Fruit fly (Drosophila melanogaster) whole organism, embryonic: Measurements from ENCODE around the gene bmm.

Experiments used
- ATbp ChIP-seq: fragments of 200-800 bp; sonication (Bioruptor generic); optimal IDR thresholded peaks from 2 replicates; lab custom pipeline; 2017; ENCODE audit warnings: missing biosample characterization, mild to moderate bottlenecking, missing genetic modification characterization, missing genetic modification reagents
- Atf3 ChIP-seq: fragments of 200-800 bp; sonication (Bioruptor generic); optimal IDR thresholded peaks from 3 replicates; lab custom pipeline; 2016; ENCODE audit warnings: missing biosample characterization, missing genetic modification characterization
- CG1024 ChIP-seq: fragments of 200-800 bp; sonication (Bioruptor generic); IDR thresholded peaks from 2 replicates; pipeline ENCODE4 v1.3.6; 2022; ENCODE audit warnings: missing biosample characterization, missing genetic modification characterization
- CG11247 ChIP-seq: fragments of 200-800 bp; sonication (Bioruptor generic); IDR thresholded peaks from 2 replicates; pipeline ENCODE4 v1.3.6; 2022; ENCODE audit warnings: missing biosample characterization, missing genetic modification characterization
- CG14050 ChIP-seq: fragments of 200-800 bp; sonication (Bioruptor generic); IDR thresholded peaks from 3 replicates; pipeline ENCODE4 v1.3.6; 2022; ENCODE audit warnings: missing biosample characterization, missing genetic modification characterization
- CG1832 ChIP-seq: fragments of 200-800 bp; sonication (Bioruptor generic); optimal IDR thresholded peaks from 2 replicates; lab custom pipeline; 2017; ENCODE audit warnings: missing biosample characterization, mild to moderate bottlenecking, missing genetic modification characterization, inconsistent platforms
- CG2678 ChIP-seq: fragments of 200-800 bp; sonication (Bioruptor generic); optimal IDR thresholded peaks from 3 replicates; lab custom pipeline; 2019; ENCODE audit warnings: missing biosample characterization, mild to moderate bottlenecking, missing genetic modification characterization, moderate library complexity
- CG2875 ChIP-seq: fragments of 200-800 bp; sonication (Bioruptor generic); optimal IDR thresholded peaks from 2 replicates; lab custom pipeline; 2017; ENCODE audit warnings: missing biosample characterization, mild to moderate bottlenecking, missing genetic modification characterization, missing genetic modification reagents
- CG3163 ChIP-seq: fragments of 200-800 bp; sonication (Bioruptor generic); optimal IDR thresholded peaks from 3 replicates; lab custom pipeline; 2016; ENCODE audit warnings: missing biosample characterization, missing genetic modification characterization
- CG32767 ChIP-seq: fragments of 200-800 bp; sonication (Bioruptor generic); IDR thresholded peaks from 2 replicates; pipeline ENCODE4 v1.3.6; 2022; ENCODE audit warnings: missing biosample characterization, missing genetic modification characterization
- CG34422 ChIP-seq: fragments of 200-800 bp; sonication (Bioruptor generic); IDR thresholded peaks from 3 replicates; pipeline ENCODE4 v1.3.6; 2022; ENCODE audit warnings: missing biosample characterization, missing genetic modification characterization
- CG4424 ChIP-seq: fragments of 200-800 bp; sonication (Bioruptor generic); optimal IDR thresholded peaks from 3 replicates; lab custom pipeline; 2016; ENCODE audit warnings: missing biosample characterization, missing genetic modification characterization
- CG6654 ChIP-seq: fragments of 200-800 bp; sonication (Bioruptor generic); optimal IDR thresholded peaks from 2 replicates; lab custom pipeline; 2017; ENCODE audit warnings: missing biosample characterization, mild to moderate bottlenecking, missing genetic modification characterization
- CG7963 ChIP-seq: fragments of 200-800 bp; sonication (Bioruptor generic); IDR thresholded peaks from 3 replicates; pipeline ENCODE4 v1.3.6; 2022; ENCODE audit warnings: missing biosample characterization, missing genetic modification characterization; ENCODE audit not compliant: partially characterized antibody
- CG7987 ChIP-seq: fragments of 200-800 bp; sonication (Bioruptor generic); optimal IDR thresholded peaks from 2 replicates; lab custom pipeline; 2018; ENCODE audit warnings: missing biosample characterization, mild to moderate bottlenecking, missing genetic modification characterization, moderate library complexity
- CG8924 ChIP-seq: fragments of 200-800 bp; optimal IDR thresholded peaks from 3 replicates; lab custom pipeline; 2019; ENCODE audit warnings: missing biosample characterization, mild to moderate bottlenecking, missing genetic modification characterization, moderate library complexity
- Dek ChIP-seq: fragments of 200-800 bp; sonication (Bioruptor generic); optimal IDR thresholded peaks from 3 replicates; lab custom pipeline; 2019; ENCODE audit warnings: missing biosample characterization, mild to moderate bottlenecking, missing genetic modification characterization, moderate library complexity
- Dll ChIP-seq: fragments of 200-800 bp; sonication (Bioruptor generic); IDR thresholded peaks from 4 replicates; pipeline ENCODE4 v1.3.6; 2022; ENCODE audit warnings: missing biosample characterization, missing genetic modification characterization; ENCODE audit not compliant: partially characterized antibody
- Fer1 ChIP-seq: fragments of 200-800 bp; sonication (Bioruptor generic); optimal IDR thresholded peaks from 2 replicates; lab custom pipeline; 2017; ENCODE audit warnings: missing biosample characterization, mild to moderate bottlenecking, missing genetic modification characterization
- Gsc ChIP-seq: fragments of 200-800 bp; sonication (Bioruptor generic); IDR thresholded peaks from 2 replicates; pipeline ENCODE4 v1.3.6; 2022; ENCODE audit warnings: missing biosample characterization, missing genetic modification characterization
- HLH54F ChIP-seq: fragments of 200-800 bp; sonication (Bioruptor generic); optimal IDR thresholded peaks from 3 replicates; lab custom pipeline; 2016; ENCODE audit warnings: missing biosample characterization, missing genetic modification characterization
- HmgD ChIP-seq: fragments of 200-800 bp; sonication (Bioruptor generic); optimal IDR thresholded peaks from 3 replicates; lab custom pipeline; 2016; ENCODE audit warnings: missing biosample characterization, missing genetic modification characterization
- MTF-1 ChIP-seq: fragments of 200-800 bp; sonication (Bioruptor generic); optimal IDR thresholded peaks from 2 replicates; lab custom pipeline; 2018; ENCODE audit warnings: missing biosample characterization, mild to moderate bottlenecking, missing genetic modification characterization, borderline replicate concordance
- NfI ChIP-seq: fragments of 200-800 bp; sonication (Bioruptor generic); optimal IDR thresholded peaks from 3 replicates; lab custom pipeline; 2018; ENCODE audit warnings: missing biosample characterization, mild to moderate bottlenecking, missing genetic modification characterization, moderate library complexity
- Optix ChIP-seq: fragments of 200-800 bp; sonication (Bioruptor generic); IDR thresholded peaks from 3 replicates; pipeline ENCODE4 v1.3.6; 2022; ENCODE audit warnings: missing biosample characterization, missing genetic modification characterization
- Rx ChIP-seq: fragments of 200-800 bp; sonication (Bioruptor generic); IDR thresholded peaks from 2 replicates; pipeline ENCODE4 v1.3.6; 2022; ENCODE audit warnings: missing biosample characterization, missing genetic modification characterization
- Ssrp ChIP-seq: fragments of 200-800 bp; sonication (Bioruptor generic); optimal IDR thresholded peaks from 2 replicates; lab custom pipeline; 2018; ENCODE audit warnings: missing biosample characterization, mild to moderate bottlenecking, missing genetic modification characterization, moderate library complexity
- Trl ChIP-seq, 3 experiments: fragments of >200 bp in 2 of 3; fragments of 200-800 bp in 1 of 3; sonication (Bioruptor generic) in 1 of 3; optimal IDR thresholded peaks; 2 replicates in 1 of 3; 3 replicates in 2 of 3; lab custom pipeline; 2016 to 2017; ENCODE audit warnings: missing biosample characterization in 1 of 3, missing genetic modification characterization in 1 of 3
- Usf ChIP-seq: fragments of 200-800 bp; sonication (Bioruptor generic); optimal IDR thresholded peaks from 2 replicates; lab custom pipeline; 2017; ENCODE audit warnings: missing genotype, missing biosample characterization, missing genetic modification characterization
- cad ChIP-seq: fragments of >200 bp; optimal IDR thresholded peaks from 2 replicates; lab custom pipeline; 2017; ENCODE audit warnings: missing biosample characterization, missing genetic modification characterization
- dmrt11E ChIP-seq: fragments of 200-800 bp; sonication (Bioruptor generic); optimal IDR thresholded peaks from 3 replicates; lab custom pipeline; 2018; ENCODE audit warnings: missing biosample characterization, mild to moderate bottlenecking, missing genetic modification characterization, moderate library complexity
- emc ChIP-seq: fragments of 200-800 bp; sonication (Bioruptor generic); optimal IDR thresholded peaks from 2 replicates; lab custom pipeline; 2016; ENCODE audit warnings: missing biosample characterization, missing genetic modification characterization
- eve ChIP-seq, 2 experiments: fragments of >200 bp; optimal IDR thresholded peaks; 2 replicates each; lab custom pipeline; 2017; ENCODE audit warnings: missing biosample characterization in 2 of 2, missing genetic modification characterization in 2 of 2
- grn ChIP-seq: fragments of 200-800 bp; sonication (Bioruptor generic); optimal IDR thresholded peaks from 3 replicates; lab custom pipeline; 2017; ENCODE audit warnings: missing biosample characterization, missing genetic modification characterization
- ind ChIP-seq: fragments of 200-800 bp; sonication (Bioruptor generic); optimal IDR thresholded peaks from 3 replicates; lab custom pipeline; 2016; ENCODE audit warnings: missing biosample characterization, missing genetic modification characterization
- jing ChIP-seq: fragments of 200-800 bp; sonication (Bioruptor generic); optimal IDR thresholded peaks from 2 replicates; lab custom pipeline; 2018; ENCODE audit warnings: missing biosample characterization, mild to moderate bottlenecking, missing genetic modification characterization
- ken ChIP-seq: fragments of 200-800 bp; sonication (Bioruptor generic); IDR thresholded peaks from 3 replicates; pipeline ENCODE4 v1.3.6; 2022; ENCODE audit warnings: missing biosample characterization, missing genetic modification characterization
- kni ChIP-seq: fragments of 200-800 bp; sonication (Bioruptor generic); optimal IDR thresholded peaks from 3 replicates; lab custom pipeline; 2017; ENCODE audit warnings: mild to moderate bottlenecking, missing biosample characterization, missing genetic modification reagents, missing genetic modification characterization
- nmo ChIP-seq: fragments of 200-800 bp; sonication (Bioruptor generic); optimal IDR thresholded peaks from 2 replicates; lab custom pipeline; 2018; ENCODE audit warnings: missing biosample characterization, mild to moderate bottlenecking, missing genetic modification characterization, moderate library complexity
- otp ChIP-seq: fragments of 200-800 bp; sonication (Bioruptor generic); IDR thresholded peaks from 3 replicates; pipeline ENCODE4, ENCODE4 v1.3.6; 2022; ENCODE audit warnings: missing biosample characterization, missing genetic modification characterization
- pfk ChIP-seq: fragments of 200-800 bp; sonication (Bioruptor generic); optimal IDR thresholded peaks from 2 replicates; lab custom pipeline; 2018; ENCODE audit warnings: missing biosample characterization, mild to moderate bottlenecking, missing genetic modification characterization, moderate library complexity
- prd ChIP-seq, 3 experiments: fragments of >200 bp in 2 of 3; fragments of 200-800 bp in 1 of 3; sonication (Bioruptor generic) in 1 of 3; optimal IDR thresholded peaks in 2 of 3; IDR thresholded peaks in 1 of 3; 2 replicates in 2 of 3; 3 replicates in 1 of 3; pipeline versions ENCODE4 v1.3.6 to Lab custom; 2017 to 2022; ENCODE audit warnings: missing biosample characterization in 1 of 3, missing genetic modification characterization in 1 of 3
- scrt ChIP-seq: fragments of 200-800 bp; sonication (Bioruptor generic); optimal IDR thresholded peaks from 2 replicates; lab custom pipeline; 2018; ENCODE audit warnings: missing biosample characterization, mild to moderate bottlenecking, missing genetic modification characterization, moderate library complexity
- stwl ChIP-seq: fragments of 200-800 bp; sonication (Bioruptor generic); optimal IDR thresholded peaks from 3 replicates; lab custom pipeline; 2018; ENCODE audit warnings: missing biosample characterization, mild to moderate bottlenecking, missing genetic modification characterization, moderate library complexity

The bmm gene

dm6 chr3L:14759097-14759795 is 27.0 kb downstream of the bmm start (continued):
- TF ChIP-seq CG8924 (tag; lab: Kevin White, UChicago) (peak; percentile 100), HLH54F (GFP tag; lab: Kevin White, UChicago) (peak; percentile 99), ken (peak; percentile 99), emc (peak; percentile 99), CG7987 (GFP tag; lab: Kevin White, UChicago) (peak; percentile 98), CG1024 (peak; percentile 92)

dm6 chr3L:14758730-14759096 is 27.5 kb downstream of the bmm start:
- TF ChIP-seq Dll (GFP tag; lab: Robert Waterston, UW), result 0 out of 4 replicates have a peak, but pooled peaks have one; percentile 12
- peak; percentile 80 for TF ChIP-seq CG3163 (GFP tag; lab: Kevin White, UChicago)
- peak in 1 of 2 experiments; percentile 88 for TF ChIP-seq Trl (optimal IDR thresholded peaks at IDR 0.05; lab: Kevin White, UChicago)
- no peak for TF ChIP-seq Trl (GFP tag; optimal IDR thresholded peaks at IDR 0.05; lab: Kevin White, UChicago)
- no peak for TF ChIP-seq ken
- no peak for TF ChIP-seq Usf (GFP tag; lab: Kevin White, UChicago)
- TF ChIP-seq nmo, result no peak
- TF ChIP-seq scrt, result peak; percentile 65
- TF ChIP-seq kni (GFP tag; lab: Kevin White, UChicago), result no peak
- TF ChIP-seq CG32767 (GFP tag; lab: Robert Waterston, UW), result no peak
- TF ChIP-seq CG7963 (GFP tag; lab: Robert Waterston, UW), result no peak
- no peak for TF ChIP-seq Fer1 (GFP tag; lab: Kevin White, UChicago)
- no peak for TF ChIP-seq CG2678 (tag; lab: Kevin White, UChicago)
- no peak for TF ChIP-seq CG34422 (GFP tag; lab: Robert Waterston, UW)
- TF ChIP-seq MTF-1 (GFP tag; lab: Kevin White, UChicago), result no peak

- TF ChIP-seq Atf3 (GFP tag; lab: Kevin White, UChicago) (no peak), Ssrp (tag; lab: Kevin White, UChicago) (no peak), jing (no peak), eve (GFP tag; optimal IDR thresholded peaks at IDR 0.05; lab: Kevin White, UChicago) (no peak), stwl (tag; lab: Kevin White, UChicago) (no peak), HmgD (GFP tag; lab: Kevin White, UChicago) (no peak), CG4424 (no peak), prd (optimal IDR thresholded peaks at IDR 0.05; lab: Kevin White, UChicago) (no peak), prd (GFP tag; IDR thresholded peaks at IDR 0.05; lab: Robert Waterston, UW) (no peak), Rx (no peak), ind (GFP tag; lab: Kevin White, UChicago) (no peak), CG14050 (GFP tag; lab: Robert Waterston, UW) (no peak), otp (GFP tag; lab: Robert Waterston, UW) (peak; percentile 52; the same call in 1 of the 3 replicates), Optix (GFP tag; lab: Robert Waterston, UW) (no peak), NfI (GFP tag; lab: Kevin White, UChicago) (peak; percentile 48), cad (GFP tag; lab: Kevin White, UChicago) (no peak), pfk (GFP tag; lab: Kevin White, UChicago) (peak; percentile 65), Gsc (GFP tag; lab: Robert Waterston, UW) (no peak), CG2875 (GFP tag; lab: Kevin White, UChicago) (peak; percentile 21), CG6654 (GFP tag; lab: Kevin White, UChicago) (no peak), grn (GFP tag; lab: Kevin White, UChicago) (peak; percentile 56), dmrt11E (tag; lab: Kevin White, UChicago) (no peak), CG11247 (GFP tag; lab: Robert Waterston, UW) (0 out of 2 replicates have a peak, but pooled peaks have one; percentile 25), HLH54F (GFP tag; lab: Kevin White, UChicago) (peak; percentile 19), Dek (tag; lab: Kevin White, UChicago) (peak; percentile 18), CG1832 (GFP tag; lab: Kevin White, UChicago) (no peak), ATbp (peak; percentile 33)
These were observed 28.5 kb downstream of the bmm start, which contains the start of gene CG42507 for dm6 chr3L:14757464-14758384. Gene CG42507 (minus strand): TSS chr3L:14757962.
